Fruit fly (Drosophila melanogaster): Measurements from ENCODE around the gene B4.
A peak's percentile ranks its signal among the peaks of the same experiment; 100 is the strongest.

dm6 chr2L:13545678-13546077 lies 3.5 kb downstream of the B4 start:
- TF ChIP-seq Sox102F (GFP tag; optimal IDR thresholded peaks at IDR 0.05) = no peak
- peak; percentile 96 for TF ChIP-seq CG9139 (GFP tag; optimal IDR thresholded peaks at IDR 0.05)
- TF ChIP-seq CG10669 (GFP tag; optimal IDR thresholded peaks at IDR 0.05) = peak; percentile 65
- TF ChIP-seq Eip93F (GFP tag; optimal IDR thresholded peaks at IDR 0.05) = no peak
- peak; percentile 57 for TF ChIP-seq Eip78C (GFP tag)
- no peak for TF ChIP-seq lz (GFP tag; optimal IDR thresholded peaks at IDR 0.05)
- TF ChIP-seq CG32006 (GFP tag; optimal IDR thresholded peaks at IDR 0.05) = peak; percentile 30
- no peak for TF ChIP-seq CG4318 (GFP tag; optimal IDR thresholded peaks at IDR 0.05)
- no peak for TF ChIP-seq CG6854 (GFP tag; optimal IDR thresholded peaks at IDR 0.05)
- peak; percentile 68 for TF ChIP-seq CG3032 (tag; optimal IDR thresholded peaks at IDR 0.05)
- no peak for TF ChIP-seq Hr38 (GFP tag; optimal IDR thresholded peaks at IDR 0.05)
- TF ChIP-seq Smox (GFP tag; optimal IDR thresholded peaks at IDR 0.05) = no peak
